Worm (Caenorhabditis elegans): ENCODE data around the gene odr-10.
A peak's percentile ranks its signal among the peaks of the same experiment; 100 is the strongest.

odr-10 gene

ce11 chrX:6867707-6868106, 2.0 kb upstream of the odr-10 start (continued):
- TF ChIP-seq npax-4 (tag; optimal IDR thresholded peaks at IDR 0.05) (peak; percentile 11), K09A11.1 (tag; optimal IDR thresholded peaks at IDR 0.05; ENCODE audit: insufficient read depth) (no peak), unc-42 (tag; optimal IDR thresholded peaks at IDR 0.05) (no peak), che-1 (tag; optimal IDR thresholded peaks at IDR 0.05) (peak; percentile 32), tbx-2 (tag; optimal IDR thresholded peaks at IDR 0.05) (peak; percentile 17)

- TF ChIP-seq hlh-30 (tag; optimal IDR thresholded peaks at IDR 0.05; ENCODE audit: insufficient read depth) (no peak), ceh-19 (GFP tag; optimal IDR thresholded peaks at IDR 0.05) (no peak), ahr-1 (tag; optimal IDR thresholded peaks at IDR 0.05) (no peak), lin-11 (tag; optimal IDR thresholded peaks at IDR 0.05) (no peak), ceh-48 (tag; optimal IDR thresholded peaks at IDR 0.05) (no peak), ceh-34 (tag; optimal IDR thresholded peaks at IDR 0.05) (no peak), fkh-6 (tag; optimal IDR thresholded peaks at IDR 0.05) (no peak), syd-9 (tag; optimal IDR thresholded peaks at IDR 0.05) (no peak), C38D4.7 (GFP tag; optimal IDR thresholded peaks at IDR 0.05) (no peak), ceh-31 (tag; optimal IDR thresholded peaks at IDR 0.05) (no peak)
Observed at ce11 chrX:6866900-6867299, 1.2 kb upstream of the odr-10 start.

ce11 chrX:6863032-6863431, 2.7 kb downstream of the odr-10 start, which contains the start of gene nep-4:
TSS of gene nep-4 (minus strand) at chrX:6863424.
- TF ChIP-seq ref-2 (tag; optimal IDR thresholded peaks at IDR 0.05) (no peak), ama-1 (optimal IDR thresholded peaks at IDR 0.05) (no peak), dmd-4 (tag; optimal IDR thresholded peaks at IDR 0.05; ENCODE audit: borderline replicate concordance) (no peak), unc-42 (tag; optimal IDR thresholded peaks at IDR 0.05) (no peak), ceh-6 (GFP tag; optimal IDR thresholded peaks at IDR 0.05) (no peak), ttx-3 (tag; optimal IDR thresholded peaks at IDR 0.05) (no peak), pros-1 (tag; optimal IDR thresholded peaks at IDR 0.05) (no peak), nhr-232 (tag; optimal IDR thresholded peaks at IDR 0.05) (no peak), npax-4 (tag; optimal IDR thresholded peaks at IDR 0.05) (no peak), ets-4 (tag; optimal IDR thresholded peaks at IDR 0.05) (no peak), sox-2 (GFP tag; IDR thresholded peaks at IDR 0.05) (no peak), odd-2 (tag; optimal IDR thresholded peaks at IDR 0.05) (no peak), ztf-16 (tag; optimal IDR thresholded peaks at IDR 0.05) (no peak), tbx-7 (tag; optimal IDR thresholded peaks at IDR 0.05) (no peak), che-1 (tag; optimal IDR thresholded peaks at IDR 0.05) (no peak), ceh-30 (tag; optimal IDR thresholded peaks at IDR 0.05) (no peak), nhr-11 (tag; optimal IDR thresholded peaks at IDR 0.05) (no peak), Y22D7AL.16 (tag; optimal IDR thresholded peaks at IDR 0.05) (no peak)

- TF ChIP-seq ceh-6 (GFP tag; optimal IDR thresholded peaks at IDR 0.05) (no peak), pat-9 (tag; optimal IDR thresholded peaks at IDR 0.05) (no peak), elt-4 (tag; optimal IDR thresholded peaks at IDR 0.05) (no peak), ceh-19 (GFP tag; optimal IDR thresholded peaks at IDR 0.05) (no peak), ceh-48 (tag; optimal IDR thresholded peaks at IDR 0.05) (no peak), mec-3 (tag; optimal IDR thresholded peaks at IDR 0.05; ENCODE audit: borderline replicate concordance) (no peak), lin-11 (tag; optimal IDR thresholded peaks at IDR 0.05) (no peak), pqm-1 (tag; optimal IDR thresholded peaks at IDR 0.05) (no peak), che-1 (tag; optimal IDR thresholded peaks at IDR 0.05) (no peak)
Observed at ce11 chrX:6861564-6861963, 4.2 kb downstream of the odr-10 start.

ce11 chrX:6856793-6857192, 8.9 kb downstream of the odr-10 start:
- TF ChIP-seq unc-42 (tag; optimal IDR thresholded peaks at IDR 0.05) (peak; percentile 80), K09A11.1 (tag; optimal IDR thresholded peaks at IDR 0.05; ENCODE audit: insufficient read depth) (no peak)

Measured in whole organism, late embryonic.